Worm (Caenorhabditis elegans) whole organism, midembryonic: ENCODE data around the gene D1086.6.

Source experiments
- T22C8.4 ChIP-seq: fragments of 200-800 bp; sonication (Bioruptor generic); IDR thresholded peaks from 2 replicates; pipeline ENCODE4 v1.3.6; 2022; ENCODE audit warnings: missing genetic modification characterization, missing compliant biosample characterization
- klf-2 ChIP-seq: fragments of 200-800 bp; sonication (Bioruptor generic); conservative IDR thresholded peaks from 2 replicates; pipeline ENCODE4 v1.3.6; 2022; ENCODE audit warnings: missing genetic modification reagents, missing genetic modification characterization, missing compliant biosample characterization
- med-1 ChIP-seq: sonication (generic microtip); optimal IDR thresholded peaks from 2 replicates; lab custom pipeline; 2017; ENCODE audit warnings: missing genetic modification characterization, mild to moderate bottlenecking, missing compliant biosample characterization, antibody characterized with exemption, missing genetic modification reagents; ENCODE audit not compliant: insufficient read depth
- ref-1 ChIP-seq: fragments of 200-800 bp; sonication (Bioruptor generic); conservative IDR thresholded peaks from 2 replicates; pipeline ENCODE4 v1.3.6; 2022; ENCODE audit warnings: missing genetic modification reagents, missing genetic modification characterization, missing compliant biosample characterization
- ztf-29 ChIP-seq: fragments of 200-800 bp; sonication (Bioruptor generic); IDR thresholded peaks from 2 replicates; pipeline ENCODE4 v1.3.6; 2022; ENCODE audit warnings: missing genetic modification reagents, missing genetic modification characterization, missing compliant biosample characterization

DNA sequence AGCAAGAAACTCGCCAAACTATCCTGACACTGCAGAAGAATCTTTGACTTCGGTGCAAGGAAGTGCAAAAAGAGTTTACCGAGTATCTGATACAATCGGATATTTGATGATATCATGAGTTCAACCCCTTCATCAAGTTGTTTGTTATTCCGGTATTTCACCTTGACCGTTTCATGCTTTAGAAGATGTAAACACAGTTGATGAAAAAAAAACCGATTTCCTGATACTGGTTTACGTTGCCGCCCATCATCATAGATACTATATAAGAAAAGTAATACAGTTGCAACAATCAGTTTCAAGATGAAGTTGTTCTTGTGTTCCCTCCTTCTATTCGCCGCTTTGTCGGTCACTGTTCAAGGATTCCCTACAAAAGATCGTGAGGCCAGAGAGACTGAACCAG, 27.9 kb downstream of the D1086.6 start, which contains the start of gene H39E23.3:
- TF ChIP-seq ref-1 (GFP tag; lab: Robert Waterston, UW) (no peak), med-1 (GFP tag; lab: Kevin White, UChicago) (no peak), ztf-29 (no peak), T22C8.4 (GFP tag; lab: Robert Waterston, UW) (no peak), klf-2 (no peak)
